Worm (Caenorhabditis elegans) whole organism, midembryonic: ENCODE measurements around the gene F48G7.12.

Experiments used
- T22C8.4 ChIP-seq: fragments of 200-800 bp; sonication (Bioruptor generic); IDR thresholded peaks from 2 replicates; pipeline ENCODE4 v1.3.6; 2022; ENCODE audit warnings: missing genetic modification characterization, missing compliant biosample characterization
- cog-1 ChIP-seq: sonication (generic microtip); optimal IDR thresholded peaks from 2 replicates; lab custom pipeline; 2016; ENCODE audit warnings: missing genetic modification characterization, missing compliant biosample characterization
- flt-1 ChIP-seq: fragments of 200-800 bp; sonication (Bioruptor generic); IDR thresholded peaks from 2 replicates; pipeline ENCODE4 v1.3.6; 2022; ENCODE audit warnings: missing genetic modification characterization, missing compliant biosample characterization
- klf-2 ChIP-seq: fragments of 200-800 bp; sonication (Bioruptor generic); conservative IDR thresholded peaks from 2 replicates; pipeline ENCODE4 v1.3.6; 2022; ENCODE audit warnings: missing genetic modification reagents, missing genetic modification characterization, missing compliant biosample characterization
- med-1 ChIP-seq: sonication (generic microtip); optimal IDR thresholded peaks from 2 replicates; lab custom pipeline; 2017; ENCODE audit warnings: missing genetic modification characterization, mild to moderate bottlenecking, missing compliant biosample characterization, antibody characterized with exemption, missing genetic modification reagents; ENCODE audit not compliant: insufficient read depth
- ref-1 ChIP-seq: fragments of 200-800 bp; sonication (Bioruptor generic); conservative IDR thresholded peaks from 2 replicates; pipeline ENCODE4 v1.3.6; 2022; ENCODE audit warnings: missing genetic modification reagents, missing genetic modification characterization, missing compliant biosample characterization
- tab-1 ChIP-seq: fragments of 200-800 bp; sonication (Bioruptor generic); IDR thresholded peaks from 2 replicates; pipeline ENCODE4 v1.3.6; 2022; ENCODE audit warnings: missing genetic modification characterization, missing compliant biosample characterization
- ztf-29 ChIP-seq: fragments of 200-800 bp; sonication (Bioruptor generic); IDR thresholded peaks from 2 replicates; pipeline ENCODE4 v1.3.6; 2022; ENCODE audit warnings: missing genetic modification reagents, missing genetic modification characterization, missing compliant biosample characterization

- TF ChIP-seq T22C8.4 = no peak
- TF ChIP-seq flt-1 = no peak
- TF ChIP-seq klf-2 (GFP tag; lab: Robert Waterston, UW) = no peak
- no peak for TF ChIP-seq tab-1 (GFP tag; lab: Robert Waterston, UW)
- no peak for TF ChIP-seq ref-1 (GFP tag; lab: Robert Waterston, UW)
- no peak for TF ChIP-seq ztf-29 (GFP tag; lab: Robert Waterston, UW)
- no peak for TF ChIP-seq cog-1 (tag; lab: Kevin White, UChicago)
- no peak for TF ChIP-seq med-1 (GFP tag; lab: Kevin White, UChicago)
These were observed 18.4 kb downstream of the F48G7.12 start, which contains the start of gene F48G7.8 for ce11 chrV:627585-627984.
